Worm (Caenorhabditis elegans) whole organism, late embryonic: ENCODE data around the gene npr-30.

Experiments
- Y22D7AL.16 ChIP-seq: sonication (generic microtip); optimal IDR thresholded peaks from 2 replicates; lab custom pipeline; 2016; ENCODE audit warnings: missing genetic modification characterization, missing compliant biosample characterization
- ceh-30 ChIP-seq: fragments of 150-350 bp; optimal IDR thresholded peaks from 2 replicates; lab custom pipeline; 2014; ENCODE audit warnings: missing biosample characterization, missing genetic modification characterization
- ceh-31 ChIP-seq: sonication (generic microtip); optimal IDR thresholded peaks from 2 replicates; lab custom pipeline; 2016; ENCODE audit warnings: missing genetic modification characterization, missing compliant biosample characterization
- dmd-4 ChIP-seq: sonication (generic microtip); optimal IDR thresholded peaks from 2 replicates; lab custom pipeline; 2016; ENCODE audit warnings: borderline replicate concordance, missing genetic modification characterization, missing compliant biosample characterization
- ets-4 ChIP-seq: sonication (generic microtip); optimal IDR thresholded peaks from 2 replicates; lab custom pipeline; 2016; ENCODE audit warnings: missing genetic modification characterization, missing compliant biosample characterization
- eyg-1 ChIP-seq: sonication (generic microtip); optimal IDR thresholded peaks from 2 replicates; lab custom pipeline; 2016; ENCODE audit warnings: missing genotype, missing genetic modification characterization, missing compliant biosample characterization
- fax-1 ChIP-seq: sonication (generic microtip); optimal IDR thresholded peaks from 2 replicates; lab custom pipeline; 2016; ENCODE audit warnings: missing genotype, missing genetic modification characterization, missing compliant biosample characterization
- fkh-10 ChIP-seq: fragments of 150-350 bp; optimal IDR thresholded peaks from 2 replicates; lab custom pipeline; 2014; ENCODE audit warnings: missing biosample characterization, missing genetic modification reagents, missing genetic modification characterization
- hlh-6 ChIP-seq: sonication (generic microtip); optimal IDR thresholded peaks from 2 replicates; lab custom pipeline; 2016; ENCODE audit warnings: missing genotype, missing genetic modification characterization, missing compliant biosample characterization
- lim-6 ChIP-seq: sonication (generic microtip); optimal IDR thresholded peaks from 2 replicates; lab custom pipeline; 2016; ENCODE audit warnings: missing genetic modification characterization, missing compliant biosample characterization
- madf-2 ChIP-seq: sonication (generic microtip); optimal IDR thresholded peaks from 2 replicates; lab custom pipeline; 2017; ENCODE audit warnings: missing genetic modification characterization, missing compliant biosample characterization
- mec-3 ChIP-seq: sonication (generic microtip); optimal IDR thresholded peaks from 2 replicates; lab custom pipeline; 2016; ENCODE audit warnings: borderline replicate concordance, missing genetic modification characterization, missing compliant biosample characterization
- odd-2 ChIP-seq: sonication (generic microtip); optimal IDR thresholded peaks from 2 replicates; lab custom pipeline; 2017; ENCODE audit warnings: antibody characterized with exemption, mild to moderate bottlenecking, missing genetic modification characterization, missing compliant biosample characterization
- pat-9 ChIP-seq: fragments of 200-800 bp; sonication (Bioruptor generic); optimal IDR thresholded peaks from 2 replicates; lab custom pipeline; 2018; ENCODE audit warnings: mild to moderate bottlenecking, missing genetic modification characterization, moderate library complexity, missing compliant biosample characterization
- pax-1 ChIP-seq: fragments of 150-350 bp; optimal IDR thresholded peaks from 2 replicates; lab custom pipeline; 2014; ENCODE audit warnings: missing biosample characterization, missing genetic modification characterization
- pha-4 ChIP-seq: fragments of 150-350 bp; optimal IDR thresholded peaks from 2 replicates; lab custom pipeline; 2018; ENCODE audit warnings: missing biosample characterization, missing genetic modification reagents, missing genetic modification characterization
- rnt-1 ChIP-seq: sonication (generic microtip); optimal IDR thresholded peaks from 2 replicates; lab custom pipeline; 2016; ENCODE audit warnings: missing genetic modification characterization, missing compliant biosample characterization
- sdc-2 ChIP-seq: sonication (generic microtip); optimal IDR thresholded peaks from 2 replicates; lab custom pipeline; 2016; ENCODE audit warnings: missing genotype, missing genetic modification characterization, missing compliant biosample characterization
- tbx-7 ChIP-seq: sonication (generic microtip); optimal IDR thresholded peaks from 2 replicates; lab custom pipeline; 2016; ENCODE audit warnings: missing genotype, missing genetic modification characterization, missing compliant biosample characterization
- ttx-3 ChIP-seq: sonication (generic microtip); optimal IDR thresholded peaks from 2 replicates; lab custom pipeline; 2016; ENCODE audit warnings: missing genetic modification reagents, missing genetic modification characterization, missing compliant biosample characterization

npr-30 gene

DNA sequence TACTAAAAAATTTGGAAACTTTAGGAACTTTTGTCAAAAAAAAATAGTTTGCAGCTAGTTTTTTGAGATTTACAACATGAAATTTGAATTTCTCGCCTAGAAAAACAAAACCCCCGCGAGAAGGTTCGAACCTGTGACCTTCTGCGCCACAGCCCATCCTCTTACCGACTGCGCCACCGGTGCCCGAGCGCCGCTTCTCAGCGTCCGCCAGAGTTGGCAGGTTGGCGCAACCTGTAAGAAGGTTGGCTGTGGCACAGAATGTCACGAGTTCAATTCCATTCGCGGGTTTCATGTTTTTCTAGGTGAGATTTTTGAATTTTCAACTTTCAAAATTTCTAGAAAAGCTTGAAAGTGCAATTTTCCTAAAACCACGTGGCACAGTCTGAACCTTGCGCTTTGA is 47.3 kb downstream of the npr-30 start:
- TF ChIP-seq Y22D7AL.16 (tag; lab: Kevin White, UChicago), result no peak
- no peak for TF ChIP-seq odd-2 (tag; lab: Kevin White, UChicago)

ce11 chrIII:51622-52021 is 48.5 kb downstream of the npr-30 start:
- TF ChIP-seq ceh-31 (tag; lab: Kevin White, UChicago) (no peak), hlh-6 (tag; lab: Kevin White, UChicago) (no peak), lim-6 (tag; lab: Kevin White, UChicago) (no peak), fkh-10 (GFP tag; lab: Kevin White, UChicago) (no peak), eyg-1 (tag; lab: Kevin White, UChicago) (no peak), tbx-7 (tag; lab: Kevin White, UChicago) (no peak), mec-3 (tag; lab: Kevin White, UChicago) (no peak), dmd-4 (tag; lab: Kevin White, UChicago) (no peak), madf-2 (tag; lab: Kevin White, UChicago) (no peak), Y22D7AL.16 (tag; lab: Kevin White, UChicago) (no peak)

DNA sequence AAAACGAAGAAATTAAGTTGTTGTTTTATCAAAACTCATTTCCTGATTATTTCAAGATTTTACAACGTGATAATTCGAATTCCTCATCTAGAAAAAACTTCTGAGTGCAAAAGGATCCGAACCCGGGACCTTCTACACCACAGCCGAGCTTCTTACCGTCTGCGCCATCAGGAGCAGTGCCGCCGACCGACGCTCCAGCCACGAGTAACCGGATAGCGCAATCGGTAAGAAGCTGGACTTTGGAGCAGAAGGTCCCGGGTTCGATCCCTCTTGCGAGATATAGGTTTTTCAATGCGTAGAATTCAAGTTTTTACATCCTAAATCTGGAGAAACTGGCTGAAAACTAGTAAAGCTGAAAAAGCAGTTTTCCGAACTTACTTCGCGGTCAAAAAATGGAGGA is 50.6 kb downstream of the npr-30 start:
- TF ChIP-seq rnt-1 (tag; lab: Kevin White, UChicago) (no peak), sdc-2 (tag; lab: Kevin White, UChicago) (no peak), fax-1 (tag; lab: Kevin White, UChicago) (no peak), ceh-30 (tag; lab: Kevin White, UChicago) (no peak)
- TF ChIP-seq, all 69 proteins: peak for 0

ce11 chrIII:61045-61444 is 57.9 kb downstream of the npr-30 start, which contains the start of gene btb-5:
Gene btb-5 (minus strand): TSS chrIII:61145.
- TF ChIP-seq pax-1 (tag; lab: Kevin White, UChicago) (no peak), ets-4 (tag; lab: Kevin White, UChicago) (no peak), ttx-3 (no peak), pha-4 (tag; lab: Kevin White, UChicago) (no peak), pat-9 (no peak)
